Fruit fly (Drosophila melanogaster) whole organism, prepupa: ENCODE data around the gene CG3610.

Source experiments
- Blimp-1 ChIP-seq: fragments of 200-800 bp; sonication (Bioruptor generic); optimal IDR thresholded peaks from 3 replicates; lab custom pipeline; 2017; ENCODE audit warnings: missing biosample characterization, missing genetic modification characterization, mild to moderate bottlenecking, moderate library complexity, missing genetic modification reagents
- CG10631 ChIP-seq: fragments of 200-800 bp; sonication (Bioruptor generic); optimal IDR thresholded peaks from 2 replicates; lab custom pipeline; 2016; ENCODE audit warnings: missing biosample characterization, missing genetic modification characterization
- CG10669 ChIP-seq: fragments of 200-800 bp; sonication (Bioruptor generic); optimal IDR thresholded peaks from 3 replicates; lab custom pipeline; 2018; ENCODE audit warnings: missing biosample characterization, mild to moderate bottlenecking, missing genetic modification characterization, moderate library complexity
- CG11762 ChIP-seq: fragments of 200-800 bp; sonication (Bioruptor generic); optimal IDR thresholded peaks from 3 replicates; lab custom pipeline; 2016; ENCODE audit warnings: missing biosample characterization, missing genetic modification characterization; ENCODE audit not compliant: insufficient read depth
- CG15336 ChIP-seq: fragments of 200-800 bp; sonication (Bioruptor generic); IDR thresholded peaks from 2 replicates; pipeline ENCODE4 v1.3.6; 2022; ENCODE audit warnings: missing biosample characterization, missing genetic modification characterization
- CG1621 ChIP-seq: fragments of 200-800 bp; sonication (Bioruptor generic); optimal IDR thresholded peaks from 3 replicates; lab custom pipeline; 2018; ENCODE audit warnings: missing biosample characterization, mild to moderate bottlenecking, missing genetic modification characterization
- CG16779 ChIP-seq: fragments of 200-800 bp; sonication (Bioruptor generic); optimal IDR thresholded peaks from 3 replicates; lab custom pipeline; 2017; ENCODE audit warnings: missing biosample characterization, mild to moderate bottlenecking, missing genetic modification characterization
- CG3032 ChIP-seq: fragments of 200-800 bp; optimal IDR thresholded peaks from 2 replicates; lab custom pipeline; 2019; ENCODE audit warnings: missing biosample characterization, mild to moderate bottlenecking, missing genetic modification characterization, moderate library complexity
- CG31627 ChIP-seq: fragments of 200-800 bp; sonication (Bioruptor generic); optimal IDR thresholded peaks from 3 replicates; lab custom pipeline; 2016; ENCODE audit warnings: missing biosample characterization, missing genetic modification characterization
- CG32006 ChIP-seq: fragments of 200-800 bp; sonication (Bioruptor generic); optimal IDR thresholded peaks from 3 replicates; lab custom pipeline; 2017; ENCODE audit warnings: missing biosample characterization, mild to moderate bottlenecking, missing genetic modification characterization
- CG3919 ChIP-seq: fragments of 200-800 bp; sonication (Bioruptor generic); optimal IDR thresholded peaks from 3 replicates; lab custom pipeline; 2016; ENCODE audit warnings: missing biosample characterization, missing genetic modification characterization
- CG4318 ChIP-seq: fragments of 200-800 bp; sonication (Bioruptor generic); optimal IDR thresholded peaks from 3 replicates; lab custom pipeline; 2017; ENCODE audit warnings: missing biosample characterization, mild to moderate bottlenecking, missing genetic modification characterization
- CG6163 ChIP-seq: fragments of 200-800 bp; sonication (Bioruptor generic); IDR thresholded peaks from 3 replicates; pipeline ENCODE4 v1.3.6; 2022; ENCODE audit warnings: missing biosample characterization, missing genetic modification characterization
- CG6276 ChIP-seq: fragments of 200-800 bp; sonication (Bioruptor generic); optimal IDR thresholded peaks from 2 replicates; lab custom pipeline; 2017; ENCODE audit warnings: missing biosample characterization, mild to moderate bottlenecking, missing genetic modification characterization
- CG6792 ChIP-seq: fragments of 200-800 bp; sonication (Bioruptor generic); optimal IDR thresholded peaks from 3 replicates; lab custom pipeline; 2016; ENCODE audit warnings: missing biosample characterization, missing genetic modification characterization
- CG6808 ChIP-seq: fragments of 200-800 bp; sonication (Bioruptor generic); optimal IDR thresholded peaks from 3 replicates; lab custom pipeline; 2017; ENCODE audit warnings: missing biosample characterization, missing genetic modification characterization, mild to moderate bottlenecking, moderate library complexity, missing genetic modification reagents
- CG7368 ChIP-seq: fragments of 200-800 bp; sonication (Bioruptor generic); optimal IDR thresholded peaks from 3 replicates; lab custom pipeline; 2016; ENCODE audit warnings: missing biosample characterization, missing genetic modification characterization
- CG8632 ChIP-seq: fragments of 200-800 bp; sonication (Bioruptor generic); optimal IDR thresholded peaks from 3 replicates; lab custom pipeline; 2016; ENCODE audit warnings: missing biosample characterization, missing genetic modification characterization
- CG9139 ChIP-seq: fragments of 200-800 bp; sonication (Bioruptor generic); optimal IDR thresholded peaks from 3 replicates; lab custom pipeline; 2017; ENCODE audit warnings: missing biosample characterization, mild to moderate bottlenecking, missing genetic modification characterization
- Eip78C ChIP-seq: fragments of 200-800 bp; sonication (Bioruptor generic); peaks from one replicate; lab custom pipeline; 2016; ENCODE audit warnings: missing biosample characterization, missing genetic modification characterization
- Ets96B ChIP-seq: fragments of 200-800 bp; optimal IDR thresholded peaks from 2 replicates; lab custom pipeline; 2019; ENCODE audit warnings: missing biosample characterization, mild to moderate bottlenecking, missing genetic modification characterization, moderate library complexity
- Gug ChIP-seq: fragments of 200-800 bp; sonication (Bioruptor generic); IDR thresholded peaks from 2 replicates; pipeline ENCODE4 v1.3.6; 2022; ENCODE audit warnings: missing biosample characterization, missing genetic modification characterization
- Hr38 ChIP-seq: sonication (Bioruptor generic); optimal IDR thresholded peaks from 2 replicates; lab custom pipeline; 2016; ENCODE audit warnings: missing biosample characterization, missing genetic modification characterization
- Hr39 ChIP-seq: fragments of 200-800 bp; sonication (Bioruptor generic); optimal IDR thresholded peaks from 2 replicates; lab custom pipeline; 2016; ENCODE audit warnings: missing biosample characterization, missing genetic modification characterization
- OdsH ChIP-seq: fragments of 200-800 bp; sonication (Bioruptor generic); optimal IDR thresholded peaks from 3 replicates; lab custom pipeline; 2016; ENCODE audit warnings: missing biosample characterization, missing genetic modification characterization
- Sox102F ChIP-seq: fragments of 200-800 bp; sonication (Bioruptor generic); optimal IDR thresholded peaks from 2 replicates; lab custom pipeline; 2016; ENCODE audit warnings: missing biosample characterization, mild to moderate bottlenecking, missing genetic modification characterization
- Sox14 ChIP-seq: fragments of 200-800 bp; sonication (Bioruptor generic); optimal IDR thresholded peaks from 3 replicates; lab custom pipeline; 2016; ENCODE audit warnings: missing biosample characterization, missing genetic modification characterization
- Sox15 ChIP-seq: fragments of 200-800 bp; sonication (Bioruptor generic); optimal IDR thresholded peaks from 3 replicates; lab custom pipeline; 2016; ENCODE audit warnings: missing biosample characterization, missing genetic modification characterization
- achi ChIP-seq: fragments of 200-800 bp; sonication (Bioruptor generic); optimal IDR thresholded peaks from 3 replicates; lab custom pipeline; 2016; ENCODE audit warnings: missing biosample characterization, missing genetic modification characterization
- cyc ChIP-seq: fragments of 200-800 bp; sonication (Bioruptor generic); optimal IDR thresholded peaks from 3 replicates; lab custom pipeline; 2016; ENCODE audit warnings: missing biosample characterization, missing genetic modification characterization
- dac ChIP-seq: fragments of 200-800 bp; sonication (Bioruptor generic); optimal IDR thresholded peaks from 2 replicates; lab custom pipeline; 2017; ENCODE audit warnings: missing biosample characterization, mild to moderate bottlenecking, missing genetic modification characterization
- dsx ChIP-seq: fragments of 200-800 bp; optimal IDR thresholded peaks from 3 replicates; lab custom pipeline; 2019; ENCODE audit warnings: missing biosample characterization, mild to moderate bottlenecking, missing genetic modification characterization, moderate library complexity; ENCODE audit not compliant: poor library complexity, severe bottlenecking
- eg ChIP-seq: fragments of 200-800 bp; sonication (Bioruptor generic); IDR thresholded peaks from 3 replicates; pipeline ENCODE4 v1.3.6; 2022; ENCODE audit warnings: missing biosample characterization, missing genetic modification characterization
- esn ChIP-seq: fragments of 200-800 bp; sonication (Bioruptor generic); optimal IDR thresholded peaks from 2 replicates; lab custom pipeline; 2016; ENCODE audit warnings: missing biosample characterization, mild to moderate bottlenecking, missing genetic modification characterization, moderate library complexity
- fd59A ChIP-seq: fragments of 200-800 bp; sonication (Bioruptor generic); optimal IDR thresholded peaks from 2 replicates; lab custom pipeline; 2017; ENCODE audit warnings: missing biosample characterization, mild to moderate bottlenecking, missing genetic modification characterization, missing genetic modification reagents
- fkh ChIP-seq: fragments of 200-800 bp; sonication (Bioruptor generic); optimal IDR thresholded peaks from 3 replicates; lab custom pipeline; 2017; ENCODE audit warnings: missing biosample characterization, mild to moderate bottlenecking, missing genetic modification characterization, moderate library complexity
- lz ChIP-seq: fragments of 200-800 bp; sonication (Bioruptor generic); optimal IDR thresholded peaks from 3 replicates; lab custom pipeline; 2016; ENCODE audit warnings: missing biosample characterization, missing genetic modification characterization
- net ChIP-seq: fragments of 200-800 bp; sonication (Bioruptor generic); optimal IDR thresholded peaks from 3 replicates; lab custom pipeline; 2016; ENCODE audit warnings: missing biosample characterization, missing genetic modification characterization
- pdm3 ChIP-seq: fragments of 200-800 bp; sonication (Bioruptor generic); optimal IDR thresholded peaks from 3 replicates; lab custom pipeline; 2016; ENCODE audit warnings: missing biosample characterization, missing genetic modification characterization
- salr ChIP-seq, 2 experiments: fragments of 200-800 bp; sonication (Bioruptor generic); optimal IDR thresholded peaks; 3 replicates each; lab custom pipeline; 2016 to 2018; ENCODE audit warnings: missing biosample characterization in 2 of 2, missing genetic modification characterization in 2 of 2, mild to moderate bottlenecking in 1 of 2
- spab ChIP-seq: fragments of 200-800 bp; sonication (Bioruptor generic); optimal IDR thresholded peaks from 2 replicates; lab custom pipeline; 2017; ENCODE audit warnings: missing biosample characterization, mild to moderate bottlenecking, missing genetic modification characterization, missing genetic modification reagents
- ss ChIP-seq, 2 experiments: fragments of 200-800 bp; sonication (Bioruptor generic); optimal IDR thresholded peaks; 2 replicates in 1 of 2; 3 replicates in 1 of 2; lab custom pipeline; 2017 to 2018; ENCODE audit warnings: mild to moderate bottlenecking in 2 of 2, missing biosample characterization in 2 of 2, missing genetic modification characterization in 2 of 2, moderate library complexity in 1 of 2
- svp ChIP-seq: fragments of 200-800 bp; sonication (Bioruptor generic); peaks from one replicate; lab custom pipeline; 2016; ENCODE audit warnings: missing biosample characterization, missing genetic modification characterization
- topi ChIP-seq: fragments of 200-800 bp; sonication (Bioruptor generic); optimal IDR thresholded peaks from 3 replicates; lab custom pipeline; 2016; ENCODE audit warnings: missing biosample characterization, missing genetic modification characterization
- vri ChIP-seq: fragments of 200-800 bp; sonication (Bioruptor generic); optimal IDR thresholded peaks from 3 replicates; lab custom pipeline; 2016; ENCODE audit warnings: missing biosample characterization, mild to moderate bottlenecking, missing genetic modification characterization

CG3610 gene

DNA sequence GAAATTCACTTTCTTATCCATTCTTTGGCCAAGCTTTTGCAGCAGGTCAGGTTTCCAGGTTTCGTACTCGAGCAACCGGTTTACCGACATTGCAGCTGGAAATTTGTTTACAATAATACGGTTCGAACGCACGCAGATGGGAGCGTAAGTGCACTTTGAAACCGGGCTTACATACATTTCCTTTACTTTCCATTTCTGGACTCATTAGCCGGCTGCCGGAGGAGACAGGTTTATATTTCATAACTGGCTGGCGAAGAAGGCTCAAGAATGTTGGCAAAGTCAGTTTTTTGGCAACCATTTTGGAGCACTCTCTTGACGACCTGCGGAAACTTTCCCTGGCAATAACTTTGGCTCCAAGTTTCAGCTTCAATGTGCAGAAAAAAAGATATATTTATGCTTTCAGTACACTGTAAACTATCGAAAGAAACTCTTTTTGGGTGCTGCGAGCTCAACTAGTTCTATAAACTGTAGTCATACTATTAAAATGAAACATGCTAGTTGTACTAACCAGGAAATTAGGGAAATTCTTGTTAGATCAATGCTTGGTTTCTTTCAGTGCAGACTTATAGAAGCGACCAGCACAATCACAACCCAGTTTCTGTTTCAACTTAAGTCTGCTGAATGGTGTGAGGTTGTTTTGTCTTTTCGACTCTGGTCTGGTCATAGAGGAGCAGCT, 2.2 kb downstream of the CG3610 start (continued):
- TF ChIP-seq eg (GFP tag; lab: Robert Waterston, UW) (peak; percentile 86), Sox102F (GFP tag; lab: Kevin White, UChicago) (no peak), CG31627 (GFP tag; lab: Kevin White, UChicago) (peak; percentile 21), Sox14 (GFP tag; lab: Kevin White, UChicago) (peak; percentile 72), cyc (GFP tag; lab: Kevin White, UChicago) (peak; percentile 50), CG6163 (GFP tag; lab: Robert Waterston, UW) (peak; percentile 90), fd59A (peak; percentile 13), OdsH (GFP tag; lab: Kevin White, UChicago) (peak; percentile 82), dsx (GFP tag; lab: Kevin White, UChicago) (peak; percentile 37), Eip78C (GFP tag; lab: Kevin White, UChicago) (peak; percentile 94), svp (GFP tag; lab: Kevin White, UChicago) (peak; percentile 70), dac (GFP tag; lab: Kevin White, UChicago) (peak; percentile 86), CG1621 (tag; lab: Kevin White, UChicago) (peak; percentile 18), salr (GFP tag; optimal IDR thresholded peaks at IDR 0.05; lab: Kevin White, UChicago) (peak in 1 of 2 experiments; percentile 85), Ets96B (tag; lab: Kevin White, UChicago) (peak; percentile 58), CG3919 (peak; percentile 86), ss (GFP tag; optimal IDR thresholded peaks at IDR 0.05; lab: Kevin White, UChicago) (no peak), CG3032 (tag; lab: Kevin White, UChicago) (no peak), CG6792 (peak; percentile 69), CG4318 (GFP tag; lab: Kevin White, UChicago) (peak; percentile 88), CG6276 (GFP tag; lab: Kevin White, UChicago) (peak; percentile 78), CG10669 (GFP tag; lab: Kevin White, UChicago) (peak; percentile 57), Hr39 (GFP tag; lab: Kevin White, UChicago) (peak; percentile 41), vri (GFP tag; lab: Kevin White, UChicago) (no peak), achi (GFP tag; lab: Kevin White, UChicago) (peak; percentile 78), Blimp-1 (GFP tag; lab: Kevin White, UChicago) (peak; percentile 95), CG11762 (GFP tag; lab: Kevin White, UChicago) (peak; percentile 68), CG9139 (GFP tag; lab: Kevin White, UChicago) (no peak), CG7368 (GFP tag; lab: Kevin White, UChicago) (peak; percentile 63), Sox15 (GFP tag; lab: Kevin White, UChicago) (peak; percentile 32), net (peak; percentile 66)

DNA sequence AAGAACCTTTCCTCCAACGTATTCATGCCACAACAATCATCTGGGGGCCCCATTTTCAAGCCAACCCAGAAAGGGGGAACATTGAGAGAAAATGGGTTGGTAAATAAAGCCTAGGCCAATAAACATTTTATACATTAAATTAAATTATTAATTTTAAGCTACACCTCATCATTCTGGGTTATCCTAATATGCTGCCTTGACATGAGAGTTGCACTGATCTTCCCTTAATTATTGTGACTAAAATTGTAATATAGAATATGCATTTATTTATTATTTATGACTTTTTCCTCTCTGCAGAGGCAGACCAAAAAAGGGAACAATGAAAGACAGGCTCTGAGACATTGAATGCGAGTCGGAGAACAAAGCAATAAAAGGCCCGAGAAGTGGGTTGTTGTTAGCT, 3.0 kb downstream of the CG3610 start:
- no peak for TF ChIP-seq Hr39 (GFP tag; lab: Kevin White, UChicago)
- TF ChIP-seq pdm3 = peak; percentile 16
- peak; percentile 5 for TF ChIP-seq CG4318 (GFP tag; lab: Kevin White, UChicago)
- TF ChIP-seq Eip78C (GFP tag; lab: Kevin White, UChicago) = peak; percentile 79
- peak; percentile 30 for TF ChIP-seq spab (GFP tag; lab: Kevin White, UChicago)
- TF ChIP-seq fkh (GFP tag; lab: Kevin White, UChicago) = no peak
- TF ChIP-seq Ets96B (tag; lab: Kevin White, UChicago) = peak; percentile 64
- TF ChIP-seq Sox14 (GFP tag; lab: Kevin White, UChicago) = peak; percentile 19
- peak; percentile 58 for TF ChIP-seq dsx (GFP tag; lab: Kevin White, UChicago)
- TF ChIP-seq ss (GFP tag; optimal IDR thresholded peaks at IDR 0.05; lab: Kevin White, UChicago) = peak in 1 of 2 experiments; percentile 41
- no peak for TF ChIP-seq esn (GFP tag; lab: Kevin White, UChicago)
- peak; percentile 50 for TF ChIP-seq CG10669 (GFP tag; lab: Kevin White, UChicago)
- TF ChIP-seq CG6276 (GFP tag; lab: Kevin White, UChicago) = peak; percentile 18
- TF ChIP-seq achi (GFP tag; lab: Kevin White, UChicago) = peak; percentile 21
- TF ChIP-seq OdsH (GFP tag; lab: Kevin White, UChicago) = peak; percentile 24
- peak; percentile 39 for TF ChIP-seq CG3919
- TF ChIP-seq CG7368 (GFP tag; lab: Kevin White, UChicago) = no peak
- TF ChIP-seq CG6808 (GFP tag; lab: Kevin White, UChicago) = peak; percentile 38
- no peak for TF ChIP-seq CG8632
- TF ChIP-seq lz (GFP tag; lab: Kevin White, UChicago) = no peak
- peak; percentile 46; the same call in 1 of the 2 replicates for TF ChIP-seq CG15336 (GFP tag; lab: Robert Waterston, UW)
- peak; percentile 28 for TF ChIP-seq CG9139 (GFP tag; lab: Kevin White, UChicago)
- TF ChIP-seq Hr38 (GFP tag; lab: Kevin White, UChicago) = no peak
- TF ChIP-seq topi (GFP tag; lab: Kevin White, UChicago) = no peak
- TF ChIP-seq CG3032 (tag; lab: Kevin White, UChicago) = peak; percentile 45
- peak; percentile 40 for TF ChIP-seq fd59A
- peak; percentile 5 for TF ChIP-seq CG10631 (GFP tag; lab: Kevin White, UChicago)
- no peak for TF ChIP-seq svp (GFP tag; lab: Kevin White, UChicago)
- peak; percentile 35 for TF ChIP-seq CG32006 (GFP tag; lab: Kevin White, UChicago)
- no peak for TF ChIP-seq net
- no peak for TF ChIP-seq CG16779 (tag; lab: Kevin White, UChicago)
- no peak for TF ChIP-seq dac (GFP tag; lab: Kevin White, UChicago)
- TF ChIP-seq Gug (GFP tag; lab: Robert Waterston, UW) = no peak
